Fruit fly (Drosophila melanogaster) whole organism, adult: Measurements from ENCODE around the gene SK.

ENCODE experiments used
- CG11617 ChIP-seq: fragments of 200-800 bp; sonication (Bioruptor generic); optimal IDR thresholded peaks from 2 replicates; lab custom pipeline; 2017; ENCODE audit warnings: mild to moderate bottlenecking, missing biosample characterization, missing genetic modification reagents, missing genetic modification characterization
- CG12768 ChIP-seq: fragments of 200-800 bp; sonication (Bioruptor generic); optimal IDR thresholded peaks from 2 replicates; lab custom pipeline; 2017; ENCODE audit warnings: missing biosample characterization, missing genetic modification characterization, mild to moderate bottlenecking, moderate library complexity, missing genetic modification reagents
- CG14711 ChIP-seq: fragments of 200-800 bp; sonication (Bioruptor generic); optimal IDR thresholded peaks from 2 replicates; lab custom pipeline; 2018; ENCODE audit warnings: missing biosample characterization, mild to moderate bottlenecking, missing genetic modification characterization, moderate library complexity
- CG1620 ChIP-seq: fragments of 200-800 bp; sonication (Bioruptor generic); optimal IDR thresholded peaks from 2 replicates; lab custom pipeline; 2016; ENCODE audit warnings: missing biosample characterization, missing genetic modification characterization
- CG33017 ChIP-seq: fragments of 200-800 bp; sonication (Bioruptor generic); optimal IDR thresholded peaks from 2 replicates; lab custom pipeline; 2018; ENCODE audit warnings: missing biosample characterization, mild to moderate bottlenecking, missing genetic modification characterization, moderate library complexity
- CG5204 ChIP-seq: fragments of 200-800 bp; sonication (Bioruptor generic); optimal IDR thresholded peaks from 2 replicates; lab custom pipeline; 2016; ENCODE audit warnings: missing biosample characterization, missing genetic modification characterization
- CG7045 ChIP-seq: fragments of 200-800 bp; sonication (Bioruptor generic); optimal IDR thresholded peaks from 2 replicates; lab custom pipeline; 2017; ENCODE audit warnings: missing biosample characterization, mild to moderate bottlenecking, missing genetic modification characterization
- CG7101 ChIP-seq: fragments of 200-800 bp; sonication (Bioruptor generic); optimal IDR thresholded peaks from 2 replicates; lab custom pipeline; 2018; ENCODE audit warnings: missing biosample characterization, mild to moderate bottlenecking, missing genetic modification characterization, moderate library complexity
- Clk ChIP-seq: fragments of 200-800 bp; sonication (Bioruptor generic); optimal IDR thresholded peaks from 2 replicates; lab custom pipeline; 2017; ENCODE audit warnings: missing biosample characterization, missing genetic modification characterization
- Crg-1 ChIP-seq: fragments of 200-800 bp; sonication (Bioruptor generic); optimal IDR thresholded peaks from 2 replicates; lab custom pipeline; 2016; ENCODE audit warnings: missing biosample characterization, missing genetic modification characterization
- Hr96 ChIP-seq: fragments of 200-800 bp; sonication (Bioruptor generic); optimal IDR thresholded peaks from 2 replicates; lab custom pipeline; 2016; ENCODE audit warnings: missing biosample characterization, missing genetic modification characterization
- Mnt ChIP-seq: fragments of 200-800 bp; sonication (Bioruptor generic); optimal IDR thresholded peaks from 2 replicates; lab custom pipeline; 2016; ENCODE audit warnings: missing biosample characterization, mild to moderate bottlenecking, missing genetic modification characterization
- bab1 ChIP-seq: fragments of 200-800 bp; sonication (Bioruptor generic); optimal IDR thresholded peaks from 3 replicates; lab custom pipeline; 2019; ENCODE audit warnings: missing biosample characterization, mild to moderate bottlenecking, missing genetic modification characterization, moderate library complexity
- cic ChIP-seq: fragments of 200-800 bp; sonication (Bioruptor generic); optimal IDR thresholded peaks from 2 replicates; lab custom pipeline; 2017; ENCODE audit warnings: missing biosample characterization, mild to moderate bottlenecking, missing genetic modification characterization, moderate library complexity
- cnc ChIP-seq, 2 experiments: fragments of >200 bp; optimal IDR thresholded peaks; 2 replicates each; lab custom pipeline; 2017
- kay ChIP-seq: fragments of 200-800 bp; sonication (Bioruptor generic); peaks from one replicate; lab custom pipeline; 2016; ENCODE audit warnings: missing biosample characterization, missing genetic modification characterization, borderline replicate concordance
- ovo ChIP-seq: fragments of 200-800 bp; sonication (Bioruptor generic); optimal IDR thresholded peaks from 2 replicates; lab custom pipeline; 2016; ENCODE audit warnings: missing biosample characterization, missing genetic modification characterization
- pad ChIP-seq: fragments of 200-800 bp; sonication (Bioruptor generic); optimal IDR thresholded peaks from 3 replicates; lab custom pipeline; 2017; ENCODE audit warnings: missing biosample characterization, missing genetic modification characterization, mild to moderate bottlenecking, moderate library complexity, missing genetic modification reagents
- tj ChIP-seq: fragments of 200-800 bp; sonication (Bioruptor generic); optimal IDR thresholded peaks from 3 replicates; lab custom pipeline; 2017; ENCODE audit warnings: missing biosample characterization, mild to moderate bottlenecking, missing genetic modification characterization, moderate library complexity
- toe ChIP-seq: fragments of 200-800 bp; sonication (Bioruptor generic); optimal IDR thresholded peaks from 2 replicates; lab custom pipeline; 2016; ENCODE audit warnings: missing biosample characterization, missing genetic modification characterization

SK gene

DNA sequence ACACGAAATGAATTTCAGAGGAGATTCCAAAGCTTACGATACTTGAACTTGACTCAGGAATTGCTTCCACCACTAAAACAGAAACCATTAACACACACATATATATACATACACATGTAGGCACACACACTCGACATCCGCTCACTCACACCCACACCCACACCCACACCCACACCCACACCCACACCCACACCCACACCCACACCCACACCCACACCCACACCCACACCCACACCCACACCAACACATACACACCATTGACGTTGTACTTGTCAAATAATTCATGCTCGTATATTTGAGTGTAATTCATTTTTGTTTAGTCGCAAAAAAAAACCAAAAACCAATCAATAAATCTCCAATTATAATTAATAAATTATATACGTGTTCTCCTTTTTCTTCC is 42.5 kb downstream of the SK start:
- no peak for TF ChIP-seq CG5204 (GFP tag; lab: Kevin White, UChicago)
- TF ChIP-seq CG7045 (GFP tag; lab: Kevin White, UChicago): no peak
- TF ChIP-seq CG7101 (tag; lab: Kevin White, UChicago): no peak
- TF ChIP-seq CG14711 (tag; lab: Kevin White, UChicago): no peak
- no peak for TF ChIP-seq CG1620 (GFP tag; lab: Kevin White, UChicago)
- no peak for TF ChIP-seq Crg-1 (GFP tag; lab: Kevin White, UChicago)
- no peak for TF ChIP-seq ovo (GFP tag; lab: Kevin White, UChicago)
- no peak for TF ChIP-seq bab1 (GFP tag; lab: Kevin White, UChicago)
- no peak for TF ChIP-seq kay
- no peak for TF ChIP-seq Hr96 (GFP tag; lab: Kevin White, UChicago)
- TF ChIP-seq Clk: no peak
- TF ChIP-seq cic (GFP tag; lab: Kevin White, UChicago): no peak
- no peak for TF ChIP-seq pad (GFP tag; lab: Kevin White, UChicago)

DNA sequence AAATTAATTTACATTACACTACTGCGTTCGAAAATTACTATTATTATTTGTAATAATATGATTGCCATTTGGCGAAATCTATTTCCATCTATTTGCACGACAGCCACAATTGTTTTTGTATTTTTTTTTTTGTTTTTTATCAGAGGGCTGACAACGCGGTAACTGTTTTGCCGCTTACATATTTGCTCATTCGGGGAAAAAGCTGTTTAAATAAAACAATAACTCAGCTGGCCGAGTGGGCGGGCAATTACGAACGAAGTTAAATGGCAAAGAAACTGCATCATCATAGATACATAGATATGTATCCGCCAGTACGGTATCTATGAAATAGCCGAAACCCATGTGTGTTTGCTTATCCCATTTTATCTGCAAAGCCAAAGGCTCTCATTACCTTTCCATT is 68.8 kb downstream of the SK start:
- TF ChIP-seq pad (GFP tag; lab: Kevin White, UChicago) (no peak), tj (GFP tag; lab: Kevin White, UChicago) (no peak), CG12768 (no peak), CG7101 (tag; lab: Kevin White, UChicago) (no peak), cnc (optimal IDR thresholded peaks at IDR 0.05; lab: Kevin White, UChicago) (no peak), CG33017 (no peak), Clk (no peak), CG11617 (GFP tag; lab: Kevin White, UChicago) (no peak), kay (no peak), CG14711 (tag; lab: Kevin White, UChicago) (no peak), Mnt (GFP tag; lab: Kevin White, UChicago) (no peak), ovo (GFP tag; lab: Kevin White, UChicago) (no peak), CG1620 (GFP tag; lab: Kevin White, UChicago) (no peak), CG5204 (GFP tag; lab: Kevin White, UChicago) (no peak), bab1 (GFP tag; lab: Kevin White, UChicago) (no peak), toe (GFP tag; lab: Kevin White, UChicago) (no peak), CG7045 (GFP tag; lab: Kevin White, UChicago) (no peak), Crg-1 (GFP tag; lab: Kevin White, UChicago) (no peak), cic (GFP tag; lab: Kevin White, UChicago) (no peak), Hr96 (GFP tag; lab: Kevin White, UChicago) (no peak)

DNA sequence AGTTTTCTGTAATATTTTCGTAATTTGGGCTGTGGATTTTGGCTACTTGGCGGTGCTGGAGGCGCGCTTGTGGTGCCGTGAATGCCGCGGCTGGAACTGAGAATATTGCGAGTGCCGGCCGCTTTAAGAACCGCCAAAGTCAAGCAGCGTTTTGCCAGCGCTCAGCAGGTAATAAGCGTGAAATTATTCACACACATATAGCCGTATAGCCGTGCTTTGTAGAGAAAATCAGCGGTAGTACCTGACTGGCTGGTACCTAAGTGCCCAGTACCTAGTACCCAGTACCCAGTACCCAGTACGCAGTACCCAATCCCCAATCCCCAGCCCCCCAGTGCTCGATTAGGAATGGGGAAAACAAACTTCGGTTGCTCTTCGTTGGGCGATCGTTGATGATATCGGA is 70.7 kb downstream of the SK start, which contains the start of gene NAAT1:
NAAT1 (minus strand) TSS at position 101 of the 400 bp plus-strand sequence.
- no peak for TF ChIP-seq tj (GFP tag; lab: Kevin White, UChicago)
- TF ChIP-seq toe (GFP tag; lab: Kevin White, UChicago): no peak
- TF ChIP-seq bab1 (GFP tag; lab: Kevin White, UChicago): no peak
- no peak for TF ChIP-seq cic (GFP tag; lab: Kevin White, UChicago)
- TF ChIP-seq Mnt (GFP tag; lab: Kevin White, UChicago): no peak
- no peak for TF ChIP-seq CG1620 (GFP tag; lab: Kevin White, UChicago)
- TF ChIP-seq pad (GFP tag; lab: Kevin White, UChicago): no peak
- no peak for TF ChIP-seq kay
- no peak for TF ChIP-seq CG14711 (tag; lab: Kevin White, UChicago)
- no peak for TF ChIP-seq Hr96 (GFP tag; lab: Kevin White, UChicago)

DNA sequence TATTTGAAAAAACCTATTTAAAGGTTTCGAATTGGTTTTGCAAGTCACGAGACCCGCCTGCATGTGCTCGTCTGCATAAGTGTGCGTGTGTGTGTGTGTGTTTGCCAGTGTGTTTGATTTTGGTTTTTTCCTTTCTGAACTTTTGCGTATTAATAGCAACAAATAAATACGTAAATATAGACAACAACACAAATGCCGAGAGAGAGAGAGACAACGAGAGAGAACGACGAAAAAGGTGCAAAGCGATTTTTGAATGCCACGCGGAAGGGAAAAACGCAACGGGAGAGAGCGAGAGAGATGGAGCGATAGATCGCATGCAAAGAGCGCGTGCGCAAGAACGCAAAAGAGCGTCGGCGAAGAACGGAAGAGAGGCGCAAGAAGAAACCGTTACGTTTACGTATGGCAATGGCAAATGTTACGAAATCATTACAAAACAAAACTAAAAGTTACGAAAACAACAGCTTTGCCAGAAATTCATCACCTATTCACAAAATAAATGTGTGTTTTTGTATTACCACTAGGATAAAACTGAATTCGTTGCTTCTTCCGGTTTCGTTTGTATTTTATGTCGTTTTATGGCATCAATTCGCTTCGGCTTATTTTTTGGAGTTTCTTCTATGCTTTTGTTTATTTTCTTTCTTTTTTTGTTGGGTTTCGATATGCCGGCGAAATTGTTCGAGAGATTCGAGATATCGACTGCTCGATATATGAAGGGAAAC is 78.0 kb downstream of the SK start:
- TF ChIP-seq CG7101 (tag; lab: Kevin White, UChicago) (no peak), CG7045 (GFP tag; lab: Kevin White, UChicago) (no peak), kay (peak; percentile 80), CG12768 (no peak), tj (GFP tag; lab: Kevin White, UChicago) (peak; percentile 41), cic (GFP tag; lab: Kevin White, UChicago) (no peak), CG11617 (GFP tag; lab: Kevin White, UChicago) (no peak), ovo (GFP tag; lab: Kevin White, UChicago) (peak; percentile 83), Mnt (GFP tag; lab: Kevin White, UChicago) (peak; percentile 83), CG14711 (tag; lab: Kevin White, UChicago) (no peak), CG1620 (GFP tag; lab: Kevin White, UChicago) (no peak), CG33017 (no peak), toe (GFP tag; lab: Kevin White, UChicago) (no peak), Crg-1 (GFP tag; lab: Kevin White, UChicago) (no peak), Clk (no peak), Hr96 (GFP tag; lab: Kevin White, UChicago) (no peak), pad (GFP tag; lab: Kevin White, UChicago) (peak; percentile 6), bab1 (GFP tag; lab: Kevin White, UChicago) (no peak), cnc (optimal IDR thresholded peaks at IDR 0.05; lab: Kevin White, UChicago) (peak in 1 of 2 experiments; percentile 25), CG5204 (GFP tag; lab: Kevin White, UChicago) (no peak)

DNA sequence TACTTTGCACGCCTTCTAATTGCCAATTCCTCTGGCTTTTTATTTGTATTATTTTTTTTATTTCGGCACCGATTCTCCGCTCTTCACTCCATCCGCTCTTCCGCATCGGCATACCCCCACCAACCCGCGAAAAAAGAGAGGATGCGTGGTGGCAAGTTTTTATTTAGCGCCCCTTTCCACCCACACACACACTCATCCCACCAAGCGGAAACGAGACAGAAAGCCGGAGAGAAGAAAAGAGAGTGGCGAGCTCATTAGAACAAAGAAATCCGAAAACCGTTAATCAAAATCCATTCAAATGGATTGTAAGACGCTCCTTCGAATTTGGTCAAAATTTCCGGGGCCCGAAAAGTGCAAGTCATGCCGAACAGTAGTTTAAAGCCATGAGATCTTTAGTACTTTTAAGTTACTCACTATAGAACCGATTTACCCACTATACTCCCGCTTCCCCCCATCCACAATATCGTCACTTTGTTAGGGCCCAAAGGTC is 78.6 kb downstream of the SK start:
- TF ChIP-seq cnc (optimal IDR thresholded peaks at IDR 0.05; lab: Kevin White, UChicago) (peak; percentile 81 to 83), kay (peak; percentile 59), tj (GFP tag; lab: Kevin White, UChicago) (no peak), Crg-1 (GFP tag; lab: Kevin White, UChicago) (no peak), Mnt (GFP tag; lab: Kevin White, UChicago) (no peak)
